Fruit fly (Drosophila melanogaster) whole organism, prepupa: ENCODE data around the gene shf.
A peak's percentile ranks its signal among the peaks of the same experiment; 100 is the strongest.

Experiments
- Blimp-1 ChIP-seq: fragments of 200-800 bp; sonication (Bioruptor generic); optimal IDR thresholded peaks from 3 replicates; lab custom pipeline; 2017; ENCODE audit warnings: missing biosample characterization, missing genetic modification characterization, mild to moderate bottlenecking, moderate library complexity, missing genetic modification reagents
- CG11294 ChIP-seq: fragments of 200-800 bp; sonication (Bioruptor generic); IDR thresholded peaks from 2 replicates; pipeline ENCODE4 v1.3.6; 2022; ENCODE audit warnings: missing biosample characterization, missing genetic modification characterization
- CG15336 ChIP-seq: fragments of 200-800 bp; sonication (Bioruptor generic); IDR thresholded peaks from 2 replicates; pipeline ENCODE4 v1.3.6; 2022; ENCODE audit warnings: missing biosample characterization, missing genetic modification characterization
- CG1621 ChIP-seq: fragments of 200-800 bp; sonication (Bioruptor generic); optimal IDR thresholded peaks from 3 replicates; lab custom pipeline; 2018; ENCODE audit warnings: missing biosample characterization, mild to moderate bottlenecking, missing genetic modification characterization
- CG16779 ChIP-seq: fragments of 200-800 bp; sonication (Bioruptor generic); optimal IDR thresholded peaks from 3 replicates; lab custom pipeline; 2017; ENCODE audit warnings: missing biosample characterization, mild to moderate bottlenecking, missing genetic modification characterization
- CG3032 ChIP-seq: fragments of 200-800 bp; optimal IDR thresholded peaks from 2 replicates; lab custom pipeline; 2019; ENCODE audit warnings: missing biosample characterization, mild to moderate bottlenecking, missing genetic modification characterization, moderate library complexity
- CG32006 ChIP-seq: fragments of 200-800 bp; sonication (Bioruptor generic); optimal IDR thresholded peaks from 3 replicates; lab custom pipeline; 2017; ENCODE audit warnings: missing biosample characterization, mild to moderate bottlenecking, missing genetic modification characterization
- CG34406 ChIP-seq: fragments of 200-800 bp; sonication (Bioruptor generic); optimal IDR thresholded peaks from 3 replicates; lab custom pipeline; 2016; ENCODE audit warnings: missing biosample characterization, missing genetic modification characterization
- CG6163 ChIP-seq: fragments of 200-800 bp; sonication (Bioruptor generic); IDR thresholded peaks from 3 replicates; pipeline ENCODE4 v1.3.6; 2022; ENCODE audit warnings: missing biosample characterization, missing genetic modification characterization
- CG6276 ChIP-seq: fragments of 200-800 bp; sonication (Bioruptor generic); optimal IDR thresholded peaks from 2 replicates; lab custom pipeline; 2017; ENCODE audit warnings: missing biosample characterization, mild to moderate bottlenecking, missing genetic modification characterization
- CG6792 ChIP-seq: fragments of 200-800 bp; sonication (Bioruptor generic); optimal IDR thresholded peaks from 3 replicates; lab custom pipeline; 2016; ENCODE audit warnings: missing biosample characterization, missing genetic modification characterization
- CG6854 ChIP-seq: fragments of 200-800 bp; sonication (Bioruptor generic); optimal IDR thresholded peaks from 2 replicates; lab custom pipeline; 2017; ENCODE audit warnings: missing biosample characterization, mild to moderate bottlenecking, missing genetic modification characterization
- CG8119 ChIP-seq: fragments of 200-800 bp; sonication (Bioruptor generic); IDR thresholded peaks from 3 replicates; pipeline ENCODE4 v1.3.6; 2022; ENCODE audit warnings: missing biosample characterization, missing genetic modification characterization
- CG8319 ChIP-seq: fragments of 200-800 bp; sonication (Bioruptor generic); optimal IDR thresholded peaks from 3 replicates; lab custom pipeline; 2016; ENCODE audit warnings: missing biosample characterization, missing genetic modification characterization
- CG9139 ChIP-seq: fragments of 200-800 bp; sonication (Bioruptor generic); optimal IDR thresholded peaks from 3 replicates; lab custom pipeline; 2017; ENCODE audit warnings: missing biosample characterization, mild to moderate bottlenecking, missing genetic modification characterization
- Eip75B ChIP-seq: fragments of 200-800 bp; sonication (Bioruptor generic); optimal IDR thresholded peaks from 3 replicates; lab custom pipeline; 2016; ENCODE audit warnings: missing biosample characterization, missing genetic modification characterization
- Eip78C ChIP-seq: fragments of 200-800 bp; sonication (Bioruptor generic); peaks from one replicate; lab custom pipeline; 2016; ENCODE audit warnings: missing biosample characterization, missing genetic modification characterization
- Eip93F ChIP-seq: fragments of 200-800 bp; sonication (Bioruptor generic); optimal IDR thresholded peaks from 2 replicates; lab custom pipeline; 2016; ENCODE audit warnings: missing biosample characterization, mild to moderate bottlenecking, missing genetic modification characterization
- Ets21C ChIP-seq: fragments of 200-800 bp; sonication (Bioruptor generic); optimal IDR thresholded peaks from 3 replicates; lab custom pipeline; 2016; ENCODE audit warnings: missing biosample characterization, missing genetic modification characterization
- Ets96B ChIP-seq: fragments of 200-800 bp; optimal IDR thresholded peaks from 2 replicates; lab custom pipeline; 2019; ENCODE audit warnings: missing biosample characterization, mild to moderate bottlenecking, missing genetic modification characterization, moderate library complexity
- Gug ChIP-seq: fragments of 200-800 bp; sonication (Bioruptor generic); IDR thresholded peaks from 2 replicates; pipeline ENCODE4 v1.3.6; 2022; ENCODE audit warnings: missing biosample characterization, missing genetic modification characterization
- Hr39 ChIP-seq: fragments of 200-800 bp; sonication (Bioruptor generic); optimal IDR thresholded peaks from 2 replicates; lab custom pipeline; 2016; ENCODE audit warnings: missing biosample characterization, missing genetic modification characterization
- Met ChIP-seq: fragments of 200-800 bp; sonication (Bioruptor generic); optimal IDR thresholded peaks from 3 replicates; lab custom pipeline; 2016; ENCODE audit warnings: missing biosample characterization, missing genetic modification characterization
- Smox ChIP-seq: fragments of 200-800 bp; sonication (Bioruptor generic); optimal IDR thresholded peaks from 3 replicates; lab custom pipeline; 2016; ENCODE audit warnings: missing biosample characterization, missing genetic modification characterization
- Sox102F ChIP-seq: fragments of 200-800 bp; sonication (Bioruptor generic); optimal IDR thresholded peaks from 2 replicates; lab custom pipeline; 2016; ENCODE audit warnings: missing biosample characterization, mild to moderate bottlenecking, missing genetic modification characterization
- Sox14 ChIP-seq: fragments of 200-800 bp; sonication (Bioruptor generic); optimal IDR thresholded peaks from 3 replicates; lab custom pipeline; 2016; ENCODE audit warnings: missing biosample characterization, missing genetic modification characterization
- achi ChIP-seq: fragments of 200-800 bp; sonication (Bioruptor generic); optimal IDR thresholded peaks from 3 replicates; lab custom pipeline; 2016; ENCODE audit warnings: missing biosample characterization, missing genetic modification characterization
- acj6 ChIP-seq: fragments of 200-800 bp; sonication (Bioruptor generic); optimal IDR thresholded peaks from 3 replicates; lab custom pipeline; 2016; ENCODE audit warnings: missing biosample characterization, missing genetic modification characterization
- dac ChIP-seq: fragments of 200-800 bp; sonication (Bioruptor generic); optimal IDR thresholded peaks from 2 replicates; lab custom pipeline; 2017; ENCODE audit warnings: missing biosample characterization, mild to moderate bottlenecking, missing genetic modification characterization
- dsx ChIP-seq: fragments of 200-800 bp; optimal IDR thresholded peaks from 3 replicates; lab custom pipeline; 2019; ENCODE audit warnings: missing biosample characterization, mild to moderate bottlenecking, missing genetic modification characterization, moderate library complexity; ENCODE audit not compliant: poor library complexity, severe bottlenecking
- eg ChIP-seq: fragments of 200-800 bp; sonication (Bioruptor generic); IDR thresholded peaks from 3 replicates; pipeline ENCODE4 v1.3.6; 2022; ENCODE audit warnings: missing biosample characterization, missing genetic modification characterization
- fd59A ChIP-seq: fragments of 200-800 bp; sonication (Bioruptor generic); optimal IDR thresholded peaks from 2 replicates; lab custom pipeline; 2017; ENCODE audit warnings: missing biosample characterization, mild to moderate bottlenecking, missing genetic modification characterization, missing genetic modification reagents
- fkh ChIP-seq: fragments of 200-800 bp; sonication (Bioruptor generic); optimal IDR thresholded peaks from 3 replicates; lab custom pipeline; 2017; ENCODE audit warnings: missing biosample characterization, mild to moderate bottlenecking, missing genetic modification characterization, moderate library complexity
- lz ChIP-seq: fragments of 200-800 bp; sonication (Bioruptor generic); optimal IDR thresholded peaks from 3 replicates; lab custom pipeline; 2016; ENCODE audit warnings: missing biosample characterization, missing genetic modification characterization
- net ChIP-seq: fragments of 200-800 bp; sonication (Bioruptor generic); optimal IDR thresholded peaks from 3 replicates; lab custom pipeline; 2016; ENCODE audit warnings: missing biosample characterization, missing genetic modification characterization
- pdm3 ChIP-seq: fragments of 200-800 bp; sonication (Bioruptor generic); optimal IDR thresholded peaks from 3 replicates; lab custom pipeline; 2016; ENCODE audit warnings: missing biosample characterization, missing genetic modification characterization
- salr ChIP-seq, 2 experiments: fragments of 200-800 bp; sonication (Bioruptor generic); optimal IDR thresholded peaks; 3 replicates each; lab custom pipeline; 2016 to 2018; ENCODE audit warnings: missing biosample characterization in 2 of 2, missing genetic modification characterization in 2 of 2, mild to moderate bottlenecking in 1 of 2
- svp ChIP-seq: fragments of 200-800 bp; sonication (Bioruptor generic); peaks from one replicate; lab custom pipeline; 2016; ENCODE audit warnings: missing biosample characterization, missing genetic modification characterization
- topi ChIP-seq: fragments of 200-800 bp; sonication (Bioruptor generic); optimal IDR thresholded peaks from 3 replicates; lab custom pipeline; 2016; ENCODE audit warnings: missing biosample characterization, missing genetic modification characterization

Gene shf

DNA sequence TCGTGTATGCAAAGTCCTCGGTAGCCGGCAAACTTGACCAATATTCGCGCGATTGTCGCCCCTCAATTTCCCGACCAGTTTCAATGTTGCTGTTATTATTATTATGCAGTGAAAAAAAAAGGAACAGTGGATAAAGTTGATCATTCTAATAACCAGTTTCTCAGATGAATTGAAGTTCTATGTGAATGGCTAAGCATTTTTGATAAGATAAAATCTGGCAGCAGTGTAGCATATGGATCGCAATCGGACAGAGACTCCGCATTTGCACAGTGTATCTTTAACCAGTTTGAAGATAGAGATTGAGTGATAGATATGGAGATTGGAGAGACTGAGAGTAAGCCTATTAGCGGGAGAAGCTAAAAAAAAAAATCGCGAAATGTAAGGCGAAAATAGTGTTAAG, 13.9 kb upstream of the shf start (continued):
- TF ChIP-seq salr (GFP tag; optimal IDR thresholded peaks at IDR 0.05; lab: Kevin White, UChicago), result peak; percentile 28 to 72
- TF ChIP-seq acj6 (GFP tag; lab: Kevin White, UChicago), result peak; percentile 72
- TF ChIP-seq Met (GFP tag; lab: Kevin White, UChicago), result peak; percentile 62
- peak; percentile 74 for TF ChIP-seq topi
- TF ChIP-seq CG6854 (GFP tag; lab: Kevin White, UChicago), result no peak
- peak; percentile 92 for TF ChIP-seq Gug
- TF ChIP-seq Sox102F (GFP tag; lab: Kevin White, UChicago), result peak; percentile 59
- TF ChIP-seq CG1621 (tag; lab: Kevin White, UChicago), result peak; percentile 39
- TF ChIP-seq pdm3 (GFP tag; lab: Kevin White, UChicago), result peak; percentile 87
- peak; percentile 90 for TF ChIP-seq CG6163
- peak; percentile 96 for TF ChIP-seq eg (GFP tag; lab: Robert Waterston, UW)
- peak; percentile 45 for TF ChIP-seq Smox (GFP tag; lab: Kevin White, UChicago)
- peak; percentile 38 for TF ChIP-seq CG3032 (tag; lab: Kevin White, UChicago)
- peak; percentile 86 for TF ChIP-seq CG11294
- TF ChIP-seq CG32006 (GFP tag; lab: Kevin White, UChicago), result peak; percentile 94
- peak; percentile 91 for TF ChIP-seq dac (GFP tag; lab: Kevin White, UChicago)
- TF ChIP-seq achi (GFP tag; lab: Kevin White, UChicago), result peak; percentile 80
- no peak for TF ChIP-seq CG9139 (GFP tag; lab: Kevin White, UChicago)
- peak; percentile 38 for TF ChIP-seq dsx (GFP tag; lab: Kevin White, UChicago)

DNA sequence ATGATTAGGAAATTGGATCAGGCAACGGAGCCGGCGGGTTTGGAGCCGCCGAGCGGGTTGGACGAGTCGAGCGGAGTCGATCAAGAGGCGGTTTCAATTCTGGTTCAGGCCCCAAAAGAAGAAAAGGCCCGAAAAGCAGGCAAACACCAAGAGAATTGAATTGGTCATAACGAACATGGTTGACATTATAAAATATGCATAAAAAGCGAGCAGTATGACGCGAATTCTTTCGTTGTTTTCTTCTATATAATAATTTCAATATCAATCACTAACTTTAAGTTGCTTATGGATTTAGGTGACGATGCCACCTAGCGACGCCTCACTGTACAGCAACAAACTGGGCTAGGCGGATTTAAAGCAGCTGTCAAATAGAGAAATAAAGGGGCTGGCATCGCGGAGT, 13.4 kb upstream of the shf start:
- no peak for TF ChIP-seq CG6276 (GFP tag; lab: Kevin White, UChicago)
- TF ChIP-seq acj6 (GFP tag; lab: Kevin White, UChicago), result no peak
- no peak for TF ChIP-seq Ets21C (GFP tag; lab: Kevin White, UChicago)
- TF ChIP-seq CG8119 (GFP tag; lab: Robert Waterston, UW), result no peak
- no peak for TF ChIP-seq Blimp-1 (GFP tag; lab: Kevin White, UChicago)
- peak; percentile 60; the same call in 1 of the 3 replicates for TF ChIP-seq CG6163
- TF ChIP-seq fkh (GFP tag; lab: Kevin White, UChicago), result no peak
- no peak for TF ChIP-seq pdm3 (GFP tag; lab: Kevin White, UChicago)
- no peak for TF ChIP-seq net (GFP tag; lab: Kevin White, UChicago)
- peak; percentile 68 for TF ChIP-seq eg (GFP tag; lab: Robert Waterston, UW)
- TF ChIP-seq Eip78C (GFP tag; lab: Kevin White, UChicago), result no peak
- TF ChIP-seq CG34406 (GFP tag; lab: Kevin White, UChicago), result no peak
- TF ChIP-seq CG9139 (GFP tag; lab: Kevin White, UChicago), result no peak
- peak; percentile 37; the same call in 1 of the 2 replicates for TF ChIP-seq Gug
- TF ChIP-seq CG6854 (GFP tag; lab: Kevin White, UChicago), result no peak
- no peak for TF ChIP-seq Sox102F (GFP tag; lab: Kevin White, UChicago)
- no peak for TF ChIP-seq Sox14 (GFP tag; lab: Kevin White, UChicago)
- TF ChIP-seq dac (GFP tag; lab: Kevin White, UChicago), result no peak
- TF ChIP-seq Met (GFP tag; lab: Kevin White, UChicago), result no peak
- peak; percentile 29; the same call in 1 of the 2 replicates for TF ChIP-seq CG15336 (GFP tag; lab: Robert Waterston, UW)
- TF ChIP-seq CG6792 (GFP tag; lab: Kevin White, UChicago), result no peak
- TF ChIP-seq CG3032 (tag; lab: Kevin White, UChicago), result no peak
- TF ChIP-seq CG16779 (tag; lab: Kevin White, UChicago), result no peak
- TF ChIP-seq lz (GFP tag; lab: Kevin White, UChicago), result no peak
- no peak for TF ChIP-seq Smox (GFP tag; lab: Kevin White, UChicago)
- TF ChIP-seq Ets96B (tag; lab: Kevin White, UChicago), result no peak
- no peak for TF ChIP-seq fd59A (GFP tag; lab: Kevin White, UChicago)
- TF ChIP-seq Eip75B, result no peak
- TF ChIP-seq CG11294, result peak; percentile 37; the same call in 1 of the 2 replicates
- no peak for TF ChIP-seq svp
- no peak for TF ChIP-seq CG8319 (GFP tag; lab: Kevin White, UChicago)
- TF ChIP-seq Eip93F, result no peak
- TF ChIP-seq Hr39 (GFP tag; lab: Kevin White, UChicago), result no peak
